Worm (Caenorhabditis elegans): ENCODE results near the gene arr-1.

arr-1 gene

DNA sequence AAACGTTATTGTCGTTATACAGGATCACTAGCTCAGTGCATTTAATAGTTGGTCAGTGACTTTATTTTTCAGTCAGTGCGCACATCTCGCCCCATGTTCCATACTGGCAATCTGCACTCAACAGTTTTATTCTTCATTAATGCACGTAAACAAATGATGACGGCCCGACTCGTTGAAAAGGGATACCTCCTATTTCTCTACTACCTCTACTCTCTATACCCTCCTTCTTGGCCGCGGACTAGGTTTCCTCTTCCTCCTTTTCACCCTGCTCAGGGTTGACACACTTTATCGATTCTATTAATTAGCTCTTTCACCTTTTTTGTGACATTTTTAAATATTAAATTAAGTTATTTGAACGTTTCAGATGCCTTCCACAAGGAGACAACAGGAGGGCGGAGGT is 35.1 kb upstream of the arr-1 start, which contains the start of gene sel-12:
TSS of gene sel-12 (plus strand) at position 358 of the 400 bp plus-strand sequence.
- no peak for TF ChIP-seq snpc-4 (tag; optimal IDR thresholded peaks at IDR 0.05)
- TF ChIP-seq unc-62 (GFP tag; optimal IDR thresholded peaks at IDR 0.05), result no peak
- TF ChIP-seq hmg-11 (tag; optimal IDR thresholded peaks at IDR 0.05), result peak; percentile 17
- no peak for TF ChIP-seq nhr-77 (tag; optimal IDR thresholded peaks at IDR 0.05)
- no peak for TF ChIP-seq lin-39 (tag; optimal IDR thresholded peaks at IDR 0.05)
- TF ChIP-seq egl-27 (tag; optimal IDR thresholded peaks at IDR 0.05), result no peak
- TF ChIP-seq fos-1 (tag; optimal IDR thresholded peaks at IDR 0.05), result no peak
- TF ChIP-seq elt-3 (tag; optimal IDR thresholded peaks at IDR 0.05), result no peak
- no peak for TF ChIP-seq ZK546.5 (tag; optimal IDR thresholded peaks at IDR 0.05)
- TF ChIP-seq skn-1 (tag; optimal IDR thresholded peaks at IDR 0.05), result peak; percentile 48
- TF ChIP-seq ztf-11 (tag; optimal IDR thresholded peaks at IDR 0.05), result no peak
- TF ChIP-seq nfya-1 (tag; optimal IDR thresholded peaks at IDR 0.05; ENCODE audit: insufficient read depth), result peak; percentile 34
- no peak for TF ChIP-seq nhr-11 (tag; optimal IDR thresholded peaks at IDR 0.05)
- no peak for TF ChIP-seq mml-1 (tag; optimal IDR thresholded peaks at IDR 0.05)

DNA sequence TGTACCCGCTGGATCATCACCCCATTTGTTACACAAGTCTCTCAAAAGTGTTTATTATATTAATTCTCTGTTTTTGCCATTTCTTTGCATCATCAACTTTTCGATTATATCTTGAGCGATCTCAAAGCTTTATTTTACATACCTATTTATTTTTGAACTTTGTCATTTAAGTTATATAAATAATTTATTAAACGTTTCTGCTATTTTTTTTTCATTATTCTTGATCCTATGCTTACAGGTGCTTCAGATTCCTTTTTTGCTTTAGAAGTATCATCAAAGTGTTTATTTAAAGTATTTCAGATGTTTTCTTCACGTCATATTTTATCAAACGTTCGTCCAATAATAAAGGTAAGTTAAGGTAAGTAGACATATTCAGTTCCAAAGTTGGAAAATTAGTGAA is 32.5 kb upstream of the arr-1 start, which contains the start of gene F35H12.5:
TSS of gene F35H12.5 (plus strand) at position 301 of the 400 bp plus-strand sequence.
- TF ChIP-seq pha-4 (tag; optimal IDR thresholded peaks at IDR 0.05) (no peak), sea-2 (GFP tag; optimal IDR thresholded peaks at IDR 0.05) (no peak), nhr-67 (tag; optimal IDR thresholded peaks at IDR 0.05) (no peak), lin-39 (tag; optimal IDR thresholded peaks at IDR 0.05) (no peak), fkh-10 (GFP tag; optimal IDR thresholded peaks at IDR 0.05) (no peak), nhr-12 (tag; optimal IDR thresholded peaks at IDR 0.05) (no peak), R02D3.7 (tag; optimal IDR thresholded peaks at IDR 0.05) (no peak), elt-1 (tag; optimal IDR thresholded peaks at IDR 0.05) (no peak), jun-1 (tag; optimal IDR thresholded peaks at IDR 0.05) (no peak), elt-2 (tag; optimal IDR thresholded peaks at IDR 0.05) (no peak), eor-1 (tag; optimal IDR thresholded peaks at IDR 0.05) (no peak), tbx-2 (tag; optimal IDR thresholded peaks at IDR 0.05) (no peak), nhr-77 (tag; optimal IDR thresholded peaks at IDR 0.05) (no peak), nhr-25 (tag; optimal IDR thresholded peaks at IDR 0.05) (no peak), nfya-1 (tag; optimal IDR thresholded peaks at IDR 0.05; ENCODE audit: insufficient read depth) (no peak)

DNA sequence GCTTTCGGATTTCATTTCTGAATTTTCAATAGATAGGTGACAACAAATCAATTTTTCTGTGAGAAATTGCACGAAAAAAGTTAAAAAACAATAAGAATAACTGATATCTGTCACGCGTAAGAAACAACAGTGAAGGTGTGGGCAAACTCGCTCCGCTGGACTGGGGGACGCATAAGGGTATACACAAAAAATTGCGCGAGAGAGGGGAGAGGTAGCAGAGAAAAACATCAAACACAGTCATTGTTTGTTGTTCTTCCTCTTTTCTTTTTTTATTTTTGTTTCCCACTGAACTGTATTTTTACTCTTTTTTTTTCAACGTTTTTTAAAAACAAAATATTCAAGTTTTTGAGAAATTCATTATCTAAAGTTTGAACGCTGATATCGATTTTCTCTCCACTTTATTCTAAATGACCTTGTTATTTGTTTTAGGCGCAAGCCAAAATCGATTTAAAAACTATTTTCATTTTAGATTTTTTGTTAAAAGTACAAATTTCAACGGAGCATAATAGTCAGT is 26.0 kb upstream of the arr-1 start, which contains the start of the genes pifk-1 and tbc-11:
TSS of gene pifk-1 (minus strand) at position 17 of the 514 bp plus-strand sequence.
TSS of gene tbc-11 (plus strand) at position 464 of the 514 bp plus-strand sequence.
- TF ChIP-seq nhr-237 (tag; optimal IDR thresholded peaks at IDR 0.05), result no peak
- TF ChIP-seq ceh-28 (tag; optimal IDR thresholded peaks at IDR 0.05), result no peak
- TF ChIP-seq fos-1 (tag; optimal IDR thresholded peaks at IDR 0.05), result no peak
- no peak for TF ChIP-seq unc-39 (tag; optimal IDR thresholded peaks at IDR 0.05)
- peak; percentile 42 for TF ChIP-seq hmg-11 (tag; optimal IDR thresholded peaks at IDR 0.05)
- peak; percentile 66 for TF ChIP-seq lin-15B (tag; optimal IDR thresholded peaks at IDR 0.05)
- peak; percentile 50 for TF ChIP-seq elt-2 (tag; optimal IDR thresholded peaks at IDR 0.05)
- no peak for TF ChIP-seq ceh-82 (tag; optimal IDR thresholded peaks at IDR 0.05)
- no peak for TF ChIP-seq mml-1 (tag; optimal IDR thresholded peaks at IDR 0.05)
- peak; percentile 62 for TF ChIP-seq nhr-23 (tag; optimal IDR thresholded peaks at IDR 0.05)
- TF ChIP-seq aly-2 (tag; optimal IDR thresholded peaks at IDR 0.05), result no peak
- no peak for TF ChIP-seq R02D3.7 (tag; optimal IDR thresholded peaks at IDR 0.05)
- no peak for TF ChIP-seq nhr-76 (tag; optimal IDR thresholded peaks at IDR 0.05)
- TF ChIP-seq elt-3 (tag; optimal IDR thresholded peaks at IDR 0.05), result no peak
- peak; percentile 63 for TF ChIP-seq nfya-1 (tag; optimal IDR thresholded peaks at IDR 0.05; ENCODE audit: insufficient read depth)
- no peak for TF ChIP-seq nhr-28 (tag; optimal IDR thresholded peaks at IDR 0.05)
- no peak for TF ChIP-seq lsy-12 (tag; optimal IDR thresholded peaks at IDR 0.05)
- TF ChIP-seq skn-1 (tag; optimal IDR thresholded peaks at IDR 0.05), result peak; percentile 66
- no peak for TF ChIP-seq sea-2 (GFP tag; optimal IDR thresholded peaks at IDR 0.05)
- peak; percentile 41 for TF ChIP-seq lin-39 (tag; optimal IDR thresholded peaks at IDR 0.05)
- TF ChIP-seq ztf-11 (tag; optimal IDR thresholded peaks at IDR 0.05), result no peak
- TF ChIP-seq pqm-1 (tag; optimal IDR thresholded peaks at IDR 0.05), result peak; percentile 74
- TF ChIP-seq snpc-4 (tag; optimal IDR thresholded peaks at IDR 0.05), result peak; percentile 64
- TF ChIP-seq ama-1 (optimal IDR thresholded peaks at IDR 0.05), result peak; percentile 21
- peak; percentile 0 for TF ChIP-seq jun-1 (tag; optimal IDR thresholded peaks at IDR 0.05)
- no peak for TF ChIP-seq ZK546.5 (tag; optimal IDR thresholded peaks at IDR 0.05)
- TF ChIP-seq ceh-9 (tag; optimal IDR thresholded peaks at IDR 0.05), result no peak
- TF ChIP-seq eor-1 (tag; optimal IDR thresholded peaks at IDR 0.05), result no peak
- no peak for TF ChIP-seq nhr-43 (tag; optimal IDR thresholded peaks at IDR 0.05; ENCODE audit: poor library complexity, severe bottlenecking)
- no peak for TF ChIP-seq nhr-11 (tag; optimal IDR thresholded peaks at IDR 0.05)
- no peak for TF ChIP-seq unc-62 (GFP tag; optimal IDR thresholded peaks at IDR 0.05)
- TF ChIP-seq nhr-25 (tag; optimal IDR thresholded peaks at IDR 0.05), result peak; percentile 61
- no peak for TF ChIP-seq fkh-10 (GFP tag; optimal IDR thresholded peaks at IDR 0.05)
- peak; percentile 95 for TF ChIP-seq pha-4 (tag; optimal IDR thresholded peaks at IDR 0.05)
- TF ChIP-seq egl-5 (tag; optimal IDR thresholded peaks at IDR 0.05), result no peak
